Fruit fly (Drosophila melanogaster) whole organism, embryonic: ENCODE measurements around the gene FRG1.

ENCODE experiments used
- CG10267 ChIP-seq: fragments of 200-800 bp; sonication (Bioruptor generic); optimal IDR thresholded peaks from 2 replicates; lab custom pipeline; 2018; ENCODE audit warnings: missing biosample characterization, mild to moderate bottlenecking, missing genetic modification characterization, moderate library complexity
- CG11398 ChIP-seq: fragments of 200-800 bp; sonication (Bioruptor generic); optimal IDR thresholded peaks from 2 replicates; lab custom pipeline; 2016; ENCODE audit warnings: missing biosample characterization, missing genetic modification characterization
- CG11696 ChIP-seq: fragments of 200-800 bp; sonication (Bioruptor generic); IDR thresholded peaks from 2 replicates; pipeline ENCODE4 v1.3.6; 2022; ENCODE audit warnings: missing biosample characterization, missing genetic modification characterization
- CG11723 ChIP-seq: fragments of 200-800 bp; sonication (Bioruptor generic); optimal IDR thresholded peaks from 2 replicates; lab custom pipeline; 2017; ENCODE audit warnings: missing biosample characterization, mild to moderate bottlenecking, missing genetic modification characterization
- CG13123 ChIP-seq: fragments of 200-800 bp; sonication (Bioruptor generic); optimal IDR thresholded peaks from 2 replicates; lab custom pipeline; 2016; ENCODE audit warnings: missing biosample characterization, missing genetic modification characterization
- CG14050 ChIP-seq: fragments of 200-800 bp; sonication (Bioruptor generic); IDR thresholded peaks from 3 replicates; pipeline ENCODE4 v1.3.6; 2022; ENCODE audit warnings: missing biosample characterization, missing genetic modification characterization
- CG14710 ChIP-seq: fragments of 200-800 bp; sonication (Bioruptor generic); optimal IDR thresholded peaks from 3 replicates; lab custom pipeline; 2019; ENCODE audit warnings: missing biosample characterization, mild to moderate bottlenecking, missing genetic modification characterization, moderate library complexity
- CG15011 ChIP-seq: fragments of 200-800 bp; sonication (Bioruptor generic); optimal IDR thresholded peaks from 3 replicates; lab custom pipeline; 2018; ENCODE audit warnings: missing biosample characterization, mild to moderate bottlenecking, missing genetic modification characterization
- CG15601 ChIP-seq: fragments of 200-800 bp; sonication (Bioruptor generic); optimal IDR thresholded peaks from 3 replicates; lab custom pipeline; 2019; ENCODE audit warnings: missing biosample characterization, mild to moderate bottlenecking, missing genetic modification characterization, moderate library complexity
- CG17328 ChIP-seq: fragments of 200-800 bp; sonication (Bioruptor generic); IDR thresholded peaks from 2 replicates; pipeline ENCODE4 v1.3.6; 2022; ENCODE audit warnings: missing biosample characterization, missing genetic modification characterization
- CG2129 ChIP-seq: fragments of 200-800 bp; sonication (Bioruptor generic); IDR thresholded peaks from 2 replicates; pipeline ENCODE4 v1.3.6; 2022; ENCODE audit warnings: missing biosample characterization, missing genetic modification characterization; ENCODE audit not compliant: partially characterized antibody
- CG31388 ChIP-seq: fragments of 200-800 bp; sonication (Bioruptor generic); optimal IDR thresholded peaks from 2 replicates; lab custom pipeline; 2016; ENCODE audit warnings: missing biosample characterization, missing genetic modification characterization
- CG3847 ChIP-seq: fragments of 200-800 bp; sonication (Bioruptor generic); IDR thresholded peaks from 2 replicates; pipeline ENCODE4 v1.3.6; 2022; ENCODE audit warnings: missing biosample characterization, missing genetic modification characterization
- CG6654 ChIP-seq: fragments of 200-800 bp; sonication (Bioruptor generic); optimal IDR thresholded peaks from 2 replicates; lab custom pipeline; 2017; ENCODE audit warnings: missing biosample characterization, mild to moderate bottlenecking, missing genetic modification characterization
- CG6813 ChIP-seq: fragments of 200-800 bp; sonication (Bioruptor generic); optimal IDR thresholded peaks from 2 replicates; lab custom pipeline; 2017; ENCODE audit warnings: missing biosample characterization, missing genetic modification characterization, mild to moderate bottlenecking, moderate library complexity, missing genetic modification reagents
- CG7271 ChIP-seq: fragments of 200-800 bp; sonication (Bioruptor generic); optimal IDR thresholded peaks from 2 replicates; lab custom pipeline; 2018; ENCODE audit warnings: missing biosample characterization, mild to moderate bottlenecking, missing genetic modification characterization, moderate library complexity
- CG8359 ChIP-seq: fragments of 200-800 bp; sonication (Bioruptor generic); optimal IDR thresholded peaks from 2 replicates; lab custom pipeline; 2017; ENCODE audit warnings: missing biosample characterization, mild to moderate bottlenecking, missing genetic modification characterization, borderline replicate concordance
- CTCF ChIP-seq: fragments of 200-800 bp; sonication (Bioruptor generic); optimal IDR thresholded peaks from 2 replicates; lab custom pipeline; 2017; ENCODE audit warnings: missing biosample characterization, mild to moderate bottlenecking, missing genetic modification characterization, moderate library complexity
- CkIIα-i1 ChIP-seq: fragments of 200-800 bp; sonication (Bioruptor generic); IDR thresholded peaks from 2 replicates; pipeline ENCODE4 v1.3.6; 2022; ENCODE audit warnings: missing biosample characterization, missing genetic modification characterization
- CoRest ChIP-seq: fragments of 200-800 bp; sonication (Bioruptor generic); optimal IDR thresholded peaks from 3 replicates; lab custom pipeline; 2018; ENCODE audit warnings: missing biosample characterization, mild to moderate bottlenecking, missing genetic modification characterization, moderate library complexity
- CrebB ChIP-seq: fragments of 200-800 bp; sonication (Bioruptor generic); optimal IDR thresholded peaks from 3 replicates; lab custom pipeline; 2018; ENCODE audit warnings: missing biosample characterization, mild to moderate bottlenecking, missing genetic modification characterization
- D ChIP-seq, 2 experiments: fragments of 200-800 bp in 1 of 2; fragments of >200 bp in 1 of 2; sonication (Bioruptor generic) in 1 of 2; optimal IDR thresholded peaks; 2 replicates in 1 of 2; 3 replicates in 1 of 2; lab custom pipeline; 2017; ENCODE audit warnings: mild to moderate bottlenecking in 1 of 2, missing biosample characterization in 1 of 2, missing genetic modification characterization in 1 of 2, missing genetic modification reagents in 1 of 2
- E2f1 ChIP-seq: fragments of 200-800 bp; sonication (Bioruptor generic); IDR thresholded peaks from 2 replicates; pipeline ENCODE4 v1.3.6; 2022; ENCODE audit warnings: missing biosample characterization, missing genetic modification characterization
- Ets65A ChIP-seq: fragments of 200-800 bp; sonication (Bioruptor generic); peaks from one replicate; lab custom pipeline; 2016; ENCODE audit warnings: missing biosample characterization, missing genetic modification characterization
- Hsf ChIP-seq: fragments of 200-800 bp; sonication (Bioruptor generic); optimal IDR thresholded peaks from 3 replicates; lab custom pipeline; 2016; ENCODE audit warnings: missing biosample characterization, missing genetic modification characterization
- Pdp1 ChIP-seq, 2 experiments: fragments of 200-800 bp; sonication (Bioruptor generic); optimal IDR thresholded peaks; 3 replicates each; lab custom pipeline; 2016; ENCODE audit warnings: missing biosample characterization in 2 of 2, missing genetic modification characterization in 2 of 2, mild to moderate bottlenecking in 1 of 2, moderate library complexity in 1 of 2
- Ravus ChIP-seq: fragments of 200-800 bp; sonication (Bioruptor generic); IDR thresholded peaks from 2 replicates; pipeline ENCODE4 v1.3.6; 2022; ENCODE audit warnings: missing biosample characterization, missing genetic modification characterization
- Xrp1 ChIP-seq: fragments of 200-800 bp; sonication (Bioruptor generic); IDR thresholded peaks from 2 replicates; pipeline ENCODE4 v1.3.6; 2022; ENCODE audit warnings: missing biosample characterization, missing genetic modification characterization
- cato ChIP-seq: fragments of 200-800 bp; sonication (Bioruptor generic); optimal IDR thresholded peaks from 2 replicates; lab custom pipeline; 2016; ENCODE audit warnings: missing biosample characterization, missing genetic modification characterization, borderline replicate concordance
- cg ChIP-seq: fragments of 200-800 bp; sonication (Bioruptor generic); optimal IDR thresholded peaks from 3 replicates; lab custom pipeline; 2019; ENCODE audit warnings: missing biosample characterization, mild to moderate bottlenecking, missing genetic modification characterization, moderate library complexity
- chinmo ChIP-seq: fragments of 200-800 bp; sonication (Bioruptor generic); IDR thresholded peaks from 4 replicates; pipeline ENCODE4 v1.3.6; 2022; ENCODE audit warnings: missing biosample characterization, missing genetic modification characterization; ENCODE audit not compliant: partially characterized antibody
- crp ChIP-seq, 2 experiments: fragments of 200-800 bp; sonication (Bioruptor generic); optimal IDR thresholded peaks; 2 replicates in 1 of 2; 3 replicates in 1 of 2; lab custom pipeline; 2017; ENCODE audit warnings: missing biosample characterization in 2 of 2, missing genetic modification characterization in 2 of 2, mild to moderate bottlenecking in 1 of 2, moderate library complexity in 1 of 2
- dan ChIP-seq: fragments of 200-800 bp; sonication (Bioruptor generic); IDR thresholded peaks from 2 replicates; pipeline ENCODE4 v1.3.6; 2022; ENCODE audit warnings: missing biosample characterization, missing genetic modification characterization
- dmrt99B ChIP-seq: fragments of 200-800 bp; sonication (Bioruptor generic); optimal IDR thresholded peaks from 2 replicates; lab custom pipeline; 2018; ENCODE audit warnings: missing biosample characterization, mild to moderate bottlenecking, missing genetic modification characterization, moderate library complexity
- eve ChIP-seq, 2 experiments: fragments of >200 bp; optimal IDR thresholded peaks; 2 replicates each; lab custom pipeline; 2017; ENCODE audit warnings: missing biosample characterization in 2 of 2, missing genetic modification characterization in 2 of 2
- hth ChIP-seq: fragments of >200 bp; optimal IDR thresholded peaks from 2 replicates; lab custom pipeline; 2017; ENCODE audit warnings: inconsistent platforms
- jing ChIP-seq: fragments of 200-800 bp; sonication (Bioruptor generic); optimal IDR thresholded peaks from 2 replicates; lab custom pipeline; 2018; ENCODE audit warnings: missing biosample characterization, mild to moderate bottlenecking, missing genetic modification characterization
- lilli ChIP-seq: fragments of 200-800 bp; sonication (Bioruptor generic); optimal IDR thresholded peaks from 3 replicates; lab custom pipeline; 2016; ENCODE audit warnings: missing biosample characterization, missing genetic modification characterization
- lola ChIP-seq, 3 experiments: fragments of >200 bp in 2 of 3; fragments of 200-800 bp in 1 of 3; sonication (Bioruptor generic) in 1 of 3; optimal IDR thresholded peaks; 2 replicates each; lab custom pipeline; 2017 to 2019; ENCODE audit warnings: missing biosample characterization in 3 of 3, missing genetic modification characterization in 3 of 3, mild to moderate bottlenecking in 1 of 3, moderate library complexity in 1 of 3
- mam ChIP-seq: fragments of 200-800 bp; sonication (Bioruptor generic); optimal IDR thresholded peaks from 3 replicates; lab custom pipeline; 2016; ENCODE audit warnings: missing biosample characterization, missing genetic modification characterization
- org-1 ChIP-seq: fragments of 200-800 bp; sonication (Bioruptor generic); optimal IDR thresholded peaks from 2 replicates; lab custom pipeline; 2017; ENCODE audit warnings: missing biosample characterization, missing genetic modification characterization
- pb ChIP-seq: fragments of 200-800 bp; sonication (Bioruptor generic); optimal IDR thresholded peaks from 3 replicates; lab custom pipeline; 2016; ENCODE audit warnings: missing biosample characterization, missing genetic modification characterization
- ranshi ChIP-seq: fragments of 200-800 bp; sonication (Bioruptor generic); IDR thresholded peaks from 2 replicates; pipeline ENCODE4 v1.3.6; 2022; ENCODE audit warnings: missing biosample characterization, missing genetic modification characterization
- row ChIP-seq: fragments of 200-800 bp; sonication (Bioruptor generic); IDR thresholded peaks from 3 replicates; pipeline ENCODE4 v1.3.6; 2022; ENCODE audit warnings: missing biosample characterization, missing genetic modification characterization
- slbo ChIP-seq: fragments of 200-800 bp; sonication (Bioruptor generic); IDR thresholded peaks from 2 replicates; pipeline ENCODE4 v1.3.6; 2022; ENCODE audit warnings: missing biosample characterization, missing genetic modification characterization
- sna ChIP-seq: fragments of 200-800 bp; sonication (Bioruptor generic); IDR thresholded peaks from 2 replicates; pipeline ENCODE4 v1.3.6; 2022; ENCODE audit warnings: missing biosample characterization, missing genetic modification characterization; ENCODE audit not compliant: partially characterized antibody
- sqz ChIP-seq: fragments of 200-800 bp; sonication (Bioruptor generic); optimal IDR thresholded peaks from 3 replicates; lab custom pipeline; 2018; ENCODE audit warnings: missing biosample characterization, mild to moderate bottlenecking, missing genetic modification characterization
- ttk ChIP-seq: fragments of 200-800 bp; sonication (Bioruptor generic); IDR thresholded peaks from 2 replicates; pipeline ENCODE4 v2.1.2; 2022; ENCODE audit warnings: missing biosample characterization, missing genetic modification characterization
- twi ChIP-seq: fragments of 200-800 bp; optimal IDR thresholded peaks from 2 replicates; lab custom pipeline; 2019; ENCODE audit warnings: missing biosample characterization, mild to moderate bottlenecking, missing genetic modification characterization, moderate library complexity

FRG1 gene

dm6 chr3L:20302081-20302630 is 5.4 kb upstream of the FRG1 start, which contains the start of gene Pex23 (continued):
- TF ChIP-seq Xrp1 (GFP tag; lab: Robert Waterston, UW) (peak; percentile 82), row (peak; percentile 96), cato (GFP tag; lab: Kevin White, UChicago) (peak; percentile 67), CkIIα-i1 (0 out of 2 replicates have a peak, but pooled peaks have one; percentile 6), CG11398 (GFP tag; lab: Kevin White, UChicago) (no peak), CG13123 (GFP tag; lab: Kevin White, UChicago) (peak; percentile 81), Ets65A (GFP tag; lab: Kevin White, UChicago) (peak; percentile 96), CG14050 (GFP tag; lab: Robert Waterston, UW) (peak; percentile 69), CG2129 (GFP tag; lab: Robert Waterston, UW) (peak; percentile 98), sna (GFP tag; lab: Robert Waterston, UW) (peak; percentile 99), CG6654 (peak; percentile 9), CTCF (GFP tag; lab: Kevin White, UChicago) (peak; percentile 16), CG6813 (GFP tag; lab: Kevin White, UChicago) (peak; percentile 20), CG8359 (GFP tag; lab: Kevin White, UChicago) (no peak), D (optimal IDR thresholded peaks at IDR 0.05; lab: Kevin White, UChicago) (no peak), D (GFP tag; optimal IDR thresholded peaks at IDR 0.05; lab: Kevin White, UChicago) (peak; percentile 60), CG11723 (GFP tag; lab: Kevin White, UChicago) (peak; percentile 53), dmrt99B (tag; lab: Kevin White, UChicago) (no peak), CG7271 (tag; lab: Kevin White, UChicago) (peak; percentile 37), chinmo (peak; percentile 94; the same call in 2 of the 4 replicates), slbo (GFP tag; lab: Robert Waterston, UW) (peak; percentile 91), CG17328 (GFP tag; lab: Robert Waterston, UW) (peak; percentile 77), lilli (GFP tag; lab: Kevin White, UChicago) (peak; percentile 89), Hsf (GFP tag; lab: Kevin White, UChicago) (peak; percentile 80), ttk (peak; percentile 55; the same call in 1 of the 2 replicates), Ravus (GFP tag; lab: Robert Waterston, UW) (peak; percentile 51), CG14710 (tag; lab: Kevin White, UChicago) (peak; percentile 91), CrebB (tag; lab: Kevin White, UChicago) (no peak), mam (GFP tag; lab: Kevin White, UChicago) (peak; percentile 87), E2f1 (GFP tag; lab: Robert Waterston, UW) (peak; percentile 82), CG10267 (tag; lab: Kevin White, UChicago) (peak; percentile 95), jing (no peak), pb (GFP tag; lab: Kevin White, UChicago) (no peak), CoRest (tag; lab: Kevin White, UChicago) (peak; percentile 89), lola (GFP tag; optimal IDR thresholded peaks at IDR 0.05; lab: Kevin White, UChicago) (peak in 1 of 3 experiments; percentile 80), CG15011 (GFP tag; lab: Kevin White, UChicago) (no peak), cg (GFP tag; lab: Kevin White, UChicago) (no peak), CG3847 (GFP tag; lab: Robert Waterston, UW) (peak; percentile 82), org-1 (GFP tag; lab: Kevin White, UChicago) (no peak), crp (GFP tag; optimal IDR thresholded peaks at IDR 0.05; lab: Kevin White, UChicago) (peak in 1 of 2 experiments; percentile 73), ranshi (GFP tag; lab: Robert Waterston, UW) (peak; percentile 77; the same call in 1 of the 2 replicates), Pdp1 (GFP tag; optimal IDR thresholded peaks at IDR 0.05; lab: Kevin White, UChicago) (peak in 1 of 2 experiments; percentile 72), sqz (no peak), CG31388 (peak; percentile 69), dan (GFP tag; lab: Robert Waterston, UW) (peak; percentile 74), CG11696 (peak; percentile 20; the same call in 1 of the 2 replicates), twi (peak; percentile 72), hth (lab: Kevin White, UChicago) (no peak), eve (GFP tag; optimal IDR thresholded peaks at IDR 0.05; lab: Kevin White, UChicago) (no peak), CG15601 (peak; percentile 86)
